Worm (Caenorhabditis elegans) whole organism, mixed stage, embryonic: ENCODE results near the gene C50C3.19.

Experiments used
- M03D4.4 ChIP-seq: sonication (generic microtip); optimal IDR thresholded peaks from 2 replicates; lab custom pipeline; 2017; ENCODE audit warnings: mild to moderate bottlenecking, missing genetic modification characterization, missing compliant biosample characterization
- bed-3 ChIP-seq: fragments of 200-800 bp; sonication (Bioruptor generic); optimal IDR thresholded peaks from 3 replicates; lab custom pipeline; 2018; ENCODE audit warnings: mild to moderate bottlenecking, missing genetic modification characterization, moderate library complexity, missing compliant biosample characterization
- blmp-1 ChIP-seq: fragments of 150-350 bp; optimal IDR thresholded peaks from 2 replicates; lab custom pipeline; 2014; ENCODE audit warnings: missing biosample characterization, missing genetic modification characterization
- ceh-43 ChIP-seq: fragments of 200-800 bp; sonication (Bioruptor generic); optimal IDR thresholded peaks from 2 replicates; lab custom pipeline; 2018; ENCODE audit warnings: mild to moderate bottlenecking, missing genetic modification characterization, moderate library complexity, missing compliant biosample characterization
- ces-1 ChIP-seq: fragments of 150-350 bp; optimal IDR thresholded peaks from 2 replicates; lab custom pipeline; 2014; ENCODE audit warnings: missing biosample characterization, missing genetic modification reagents, missing genetic modification characterization
- cnd-1 ChIP-seq: fragments of 200-800 bp; sonication (Bioruptor generic); optimal IDR thresholded peaks from 2 replicates; lab custom pipeline; 2018; ENCODE audit warnings: mild to moderate bottlenecking, missing genetic modification characterization, missing compliant biosample characterization
- drap-1 ChIP-seq: fragments of 200-800 bp; sonication (Bioruptor generic); optimal IDR thresholded peaks from 3 replicates; lab custom pipeline; 2018; ENCODE audit warnings: mild to moderate bottlenecking, missing genetic modification characterization, missing compliant biosample characterization
- elt-1 ChIP-seq: sonication (generic microtip); optimal IDR thresholded peaks from 2 replicates; lab custom pipeline; 2017; ENCODE audit warnings: missing genetic modification characterization, mild to moderate bottlenecking, missing compliant biosample characterization, antibody characterized with exemption, moderate library complexity, borderline replicate concordance; ENCODE audit not compliant: insufficient read depth
- flh-1 ChIP-seq: fragments of 200-800 bp; sonication (Bioruptor generic); optimal IDR thresholded peaks from 2 replicates; lab custom pipeline; 2018; ENCODE audit warnings: mild to moderate bottlenecking, missing genetic modification characterization, moderate library complexity, missing compliant biosample characterization
- ham-2 ChIP-seq: fragments of 200-800 bp; sonication (Bioruptor generic); optimal IDR thresholded peaks from 2 replicates; lab custom pipeline; 2018; ENCODE audit warnings: mild to moderate bottlenecking, missing genetic modification characterization, missing compliant biosample characterization
- hlh-1 ChIP-seq: fragments of 150-350 bp; optimal IDR thresholded peaks from 2 replicates; lab custom pipeline; 2014; ENCODE audit warnings: missing biosample characterization, missing genetic modification reagents, missing genetic modification characterization
- lin-13 ChIP-seq: fragments of 150-350 bp; optimal IDR thresholded peaks from 2 replicates; lab custom pipeline; 2014; ENCODE audit warnings: missing biosample characterization, missing genetic modification characterization
- lin-32 ChIP-seq: fragments of 200-800 bp; sonication (Bioruptor generic); optimal IDR thresholded peaks from 2 replicates; lab custom pipeline; 2018; ENCODE audit warnings: mild to moderate bottlenecking, missing genetic modification characterization, missing compliant biosample characterization
- lsy-2 ChIP-seq: fragments of 150-350 bp; optimal IDR thresholded peaks from 2 replicates; lab custom pipeline; 2014; ENCODE audit warnings: missing biosample characterization, missing genetic modification characterization
- mab-5 ChIP-seq: fragments of 150-350 bp; optimal IDR thresholded peaks from 2 replicates; lab custom pipeline; 2014; ENCODE audit warnings: missing biosample characterization, missing genetic modification characterization
- mep-1 ChIP-seq: fragments of 150-350 bp; optimal IDR thresholded peaks from 2 replicates; lab custom pipeline; 2017; ENCODE audit warnings: missing biosample characterization, missing genetic modification reagents, missing genetic modification characterization, inconsistent platforms
- mls-2 ChIP-seq: sonication (generic microtip); optimal IDR thresholded peaks from 2 replicates; lab custom pipeline; 2016; ENCODE audit warnings: mild to moderate bottlenecking, missing genetic modification characterization, moderate library complexity, missing compliant biosample characterization
- nhr-2 ChIP-seq: fragments of 150-350 bp; optimal IDR thresholded peaks from 2 replicates; lab custom pipeline; 2014; ENCODE audit warnings: missing biosample characterization, missing genetic modification characterization
- nhr-237 ChIP-seq: fragments of 150-350 bp; optimal IDR thresholded peaks from 2 replicates; lab custom pipeline; 2014; ENCODE audit warnings: missing biosample characterization, missing genetic modification characterization
- nhr-28 ChIP-seq: fragments of 150-350 bp; optimal IDR thresholded peaks from 2 replicates; lab custom pipeline; 2014; ENCODE audit warnings: missing biosample characterization, missing genetic modification characterization
- nhr-76 ChIP-seq: sonication (generic microtip); optimal IDR thresholded peaks from 2 replicates; lab custom pipeline; 2017; ENCODE audit warnings: missing biosample characterization, missing genetic modification characterization
- pha-4 ChIP-seq: fragments of 150-350 bp; optimal IDR thresholded peaks from 2 replicates; lab custom pipeline; 2018; ENCODE audit warnings: missing biosample characterization, missing genetic modification reagents, missing genetic modification characterization
- sem-2 ChIP-seq: fragments of 200-800 bp; sonication (Bioruptor generic); optimal IDR thresholded peaks from 2 replicates; lab custom pipeline; 2018; ENCODE audit warnings: mild to moderate bottlenecking, missing genetic modification characterization, missing compliant biosample characterization
- snpc-4 ChIP-seq: fragments of 150-350 bp; optimal IDR thresholded peaks from 2 replicates; lab custom pipeline; 2014; ENCODE audit warnings: missing biosample characterization, missing genetic modification characterization
- sptf-1 ChIP-seq: sonication (generic microtip); optimal IDR thresholded peaks from 2 replicates; lab custom pipeline; 2017; ENCODE audit warnings: mild to moderate bottlenecking, missing genetic modification characterization, moderate library complexity, missing compliant biosample characterization
- tbx-8 ChIP-seq: fragments of 200-800 bp; sonication (Bioruptor generic); optimal IDR thresholded peaks from 2 replicates; lab custom pipeline; 2018; ENCODE audit warnings: mild to moderate bottlenecking, missing genetic modification characterization, moderate library complexity, missing compliant biosample characterization
- unc-120 ChIP-seq: sonication (generic microtip); optimal IDR thresholded peaks from 2 replicates; lab custom pipeline; 2017; ENCODE audit warnings: missing genetic modification characterization, missing compliant biosample characterization; ENCODE audit not compliant: poor library complexity, severe bottlenecking
- unc-39 ChIP-seq: fragments of 150-350 bp; optimal IDR thresholded peaks from 2 replicates; lab custom pipeline; 2014; ENCODE audit warnings: missing biosample characterization, missing genetic modification characterization
- unc-62 ChIP-seq: fragments of 150-350 bp; optimal IDR thresholded peaks from 2 replicates; lab custom pipeline; 2014; ENCODE audit warnings: missing biosample characterization, missing genetic modification reagents, missing genetic modification characterization
- zip-8 ChIP-seq: fragments of 150-350 bp; optimal IDR thresholded peaks from 2 replicates; lab custom pipeline; 2014; ENCODE audit warnings: missing biosample characterization, missing genetic modification characterization
- ztf-11 ChIP-seq: fragments of 150-350 bp; optimal IDR thresholded peaks from 2 replicates; lab custom pipeline; 2014; ENCODE audit warnings: missing biosample characterization, missing genetic modification characterization

Gene C50C3.19

DNA sequence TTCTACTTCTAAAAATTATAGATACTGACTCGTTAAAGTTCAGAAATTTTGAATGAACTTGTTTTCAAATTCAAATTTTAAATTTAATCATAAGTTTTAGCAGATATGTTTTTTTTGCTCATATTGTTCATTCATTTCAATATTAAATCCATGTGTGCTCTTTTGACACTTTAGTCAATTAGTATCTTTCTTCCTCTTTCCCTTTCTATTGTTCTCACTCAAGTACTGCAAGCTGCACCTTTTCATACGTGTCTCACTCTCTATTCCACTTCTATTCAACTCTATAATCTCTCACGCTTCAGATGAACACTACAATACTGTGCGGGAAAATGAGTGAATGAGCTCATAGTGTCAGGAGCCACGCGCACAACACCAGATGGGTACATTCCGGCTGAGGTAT lies 27.3 kb downstream of the C50C3.19 start, which contains the start of gene C30A5.16:
Gene C30A5.16, plus strand, starts transcription at position 301 of the 400 bp plus-strand sequence.
- TF ChIP-seq bed-3 (GFP tag; lab: Kevin White, UChicago): no peak

DNA sequence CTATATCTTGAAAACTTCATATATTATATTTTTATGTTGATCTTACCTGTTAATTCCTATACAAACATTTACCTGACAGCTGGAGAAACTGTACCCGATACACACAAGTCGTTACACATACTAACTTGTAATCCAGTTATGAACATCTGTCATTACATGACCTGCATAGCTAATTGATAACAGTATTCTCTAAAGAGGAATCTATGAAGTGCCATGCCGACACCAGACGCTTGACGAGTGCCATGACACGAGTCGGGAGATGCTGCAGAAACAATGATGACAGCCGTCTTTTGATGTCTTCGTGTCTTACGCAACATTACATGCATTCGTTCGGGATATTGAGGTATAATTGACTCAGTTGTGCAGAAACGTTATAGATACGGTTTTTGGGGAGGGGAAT lies 29.5 kb downstream of the C50C3.19 start:
- no peak for TF ChIP-seq elt-1 (tag; lab: Kevin White, UChicago)
- TF ChIP-seq drap-1: no peak
- TF ChIP-seq zip-8 (tag; lab: Kevin White, UChicago): peak; percentile 27
- no peak for TF ChIP-seq tbx-8 (GFP tag; lab: Kevin White, UChicago)
- TF ChIP-seq nhr-2 (tag; lab: Kevin White, UChicago): peak; percentile 31
- no peak for TF ChIP-seq snpc-4 (tag; lab: Kevin White, UChicago)
- TF ChIP-seq, all 35 proteins: peak for 2

DNA sequence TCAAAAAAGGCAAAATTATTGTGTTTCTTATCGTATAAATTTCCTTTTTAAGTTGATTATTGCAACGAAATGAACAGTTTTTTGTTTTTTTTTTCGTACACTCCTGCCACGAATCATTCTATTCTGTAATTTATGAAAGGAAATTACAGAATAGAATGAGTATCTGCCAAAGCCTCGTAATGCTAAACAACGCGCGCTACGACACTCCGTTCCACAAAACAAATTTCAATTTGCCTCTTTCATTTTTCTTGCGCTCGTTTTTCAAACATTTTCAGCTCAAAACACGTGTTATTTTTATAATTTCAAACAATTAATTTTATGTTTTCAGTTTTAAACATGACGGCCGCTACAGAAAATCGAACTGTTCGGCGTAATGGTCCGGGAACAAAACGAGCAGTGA lies 34.2 kb downstream of the C50C3.19 start, which contains the start of gene mob-4:
Gene mob-4, plus strand, starts transcription at position 329 of the 400 bp plus-strand sequence.
- no peak for TF ChIP-seq mep-1
- no peak for TF ChIP-seq lin-13 (tag; lab: Kevin White, UChicago)
- TF ChIP-seq unc-39 (tag; lab: Kevin White, UChicago): no peak
- TF ChIP-seq snpc-4 (tag; lab: Kevin White, UChicago): no peak
- no peak for TF ChIP-seq nhr-28
- TF ChIP-seq hlh-1 (tag; lab: Kevin White, UChicago): no peak
- no peak for TF ChIP-seq bed-3 (GFP tag; lab: Kevin White, UChicago)
- no peak for TF ChIP-seq M03D4.4 (tag; lab: Kevin White, UChicago)
- TF ChIP-seq sptf-1 (tag; lab: Kevin White, UChicago): no peak
- TF ChIP-seq ceh-43 (GFP tag; lab: Kevin White, UChicago): no peak
- TF ChIP-seq zip-8 (tag; lab: Kevin White, UChicago): no peak
- no peak for TF ChIP-seq ztf-11 (tag; lab: Kevin White, UChicago)

DNA sequence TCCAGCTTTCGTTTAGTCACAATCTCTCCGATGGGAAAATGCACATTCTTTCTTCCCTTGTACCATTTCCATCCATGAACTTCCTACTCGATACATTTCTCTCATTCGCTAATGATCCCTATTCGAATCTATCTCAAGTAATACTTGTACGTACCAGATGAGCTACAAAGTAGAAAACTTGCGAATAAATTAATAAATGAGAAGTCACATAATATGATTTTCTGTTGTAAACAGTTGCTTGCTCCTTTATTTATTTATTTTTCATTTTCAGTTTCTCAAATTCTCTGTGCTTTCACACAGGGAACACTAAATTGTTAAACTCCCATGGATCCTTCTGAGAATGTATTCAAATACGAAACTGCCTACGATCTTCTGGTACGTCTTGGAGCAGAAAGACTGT lies 35.6 kb downstream of the C50C3.19 start, which contains the start of gene rfs-1:
Gene rfs-1, plus strand, starts transcription at position 301 of the 400 bp plus-strand sequence.
- TF ChIP-seq unc-62 (no peak), ces-1 (no peak), ceh-43 (GFP tag; lab: Kevin White, UChicago) (no peak), lin-32 (GFP tag; lab: Kevin White, UChicago) (no peak), nhr-237 (no peak), lsy-2 (no peak), M03D4.4 (tag; lab: Kevin White, UChicago) (no peak), unc-120 (tag; lab: Kevin White, UChicago) (no peak), tbx-8 (GFP tag; lab: Kevin White, UChicago) (no peak), sem-2 (GFP tag; lab: Kevin White, UChicago) (no peak), cnd-1 (tag; lab: Kevin White, UChicago) (no peak), nhr-76 (tag; lab: Kevin White, UChicago) (no peak), zip-8 (tag; lab: Kevin White, UChicago) (no peak)

DNA sequence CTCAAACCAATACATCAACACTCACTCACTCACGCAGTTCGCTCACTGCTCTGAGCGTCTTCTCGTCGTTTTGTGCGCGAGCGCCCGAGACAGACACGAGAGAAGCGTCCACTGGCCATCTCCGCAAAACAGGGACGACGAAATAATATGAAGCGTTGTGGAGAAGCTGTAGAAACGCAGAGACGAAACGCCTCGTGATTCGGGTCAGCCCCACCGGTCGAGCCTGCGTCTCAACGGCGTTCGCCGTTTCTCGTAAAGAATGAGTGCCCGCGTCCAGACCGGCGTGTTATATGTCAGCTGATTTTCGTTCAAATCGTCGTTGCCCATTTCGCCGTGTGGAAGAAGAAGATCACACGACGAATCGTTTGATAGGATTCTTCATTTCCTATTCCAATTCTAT lies 36.9 kb downstream of the C50C3.19 start, which contains the start of gene fbxl-1:
Gene fbxl-1, plus strand, starts transcription at position 320 of the 400 bp plus-strand sequence.
- TF ChIP-seq mab-5 (tag; lab: Kevin White, UChicago) (no peak), blmp-1 (tag; lab: Kevin White, UChicago) (no peak), pha-4 (tag; lab: Kevin White, UChicago) (no peak), flh-1 (GFP tag; lab: Kevin White, UChicago) (no peak), hlh-1 (tag; lab: Kevin White, UChicago) (no peak), lsy-2 (no peak), zip-8 (tag; lab: Kevin White, UChicago) (no peak), mls-2 (tag; lab: Kevin White, UChicago) (peak; percentile 35), M03D4.4 (tag; lab: Kevin White, UChicago) (no peak), nhr-237 (no peak), drap-1 (peak; percentile 34), unc-120 (tag; lab: Kevin White, UChicago) (peak; percentile 71), ham-2 (peak; percentile 33), snpc-4 (tag; lab: Kevin White, UChicago) (no peak), lin-32 (GFP tag; lab: Kevin White, UChicago) (no peak)
